Fruit fly (Drosophila melanogaster) whole organism, pupa: Measurements from ENCODE around the gene CG43938.

Experiments used
- CG9948 ChIP-seq: fragments of 200-800 bp; sonication (Bioruptor generic); optimal IDR thresholded peaks from 2 replicates; lab custom pipeline; 2018; ENCODE audit warnings: missing biosample characterization, mild to moderate bottlenecking, missing genetic modification characterization, moderate library complexity
- EcR ChIP-seq: fragments of 200-800 bp; sonication (Bioruptor generic); optimal IDR thresholded peaks from 3 replicates; lab custom pipeline; 2019; ENCODE audit warnings: missing biosample characterization, missing genetic modification characterization, mild to moderate bottlenecking, moderate library complexity, missing genetic modification reagents

dm6 chr3L:21131427-21131826, 10.0 kb downstream of the CG43938 start, which contains the start of gene ICA69:
- TF ChIP-seq EcR (no peak), CG9948 (tag; lab: Kevin White, UChicago) (no peak)
